Worm (Caenorhabditis elegans): ENCODE data around the gene ZC455.1.

ce11 chrV:12788451-12788850 lies 15.1 kb downstream of the ZC455.1 start, which contains the start of gene srbc-44:
- no peak for TF ChIP-seq unc-62 (GFP tag; optimal IDR thresholded peaks at IDR 0.05)
- no peak for TF ChIP-seq unc-39 (tag; optimal IDR thresholded peaks at IDR 0.05)
- TF ChIP-seq pqm-1 (tag; optimal IDR thresholded peaks at IDR 0.05) = no peak
- no peak for TF ChIP-seq snpc-4 (tag; optimal IDR thresholded peaks at IDR 0.05)
- no peak for TF ChIP-seq skn-1 (tag; optimal IDR thresholded peaks at IDR 0.05)
- TF ChIP-seq nfya-1 (tag; optimal IDR thresholded peaks at IDR 0.05; ENCODE audit: insufficient read depth) = no peak
- no peak for TF ChIP-seq hmg-11 (tag; optimal IDR thresholded peaks at IDR 0.05)
- TF ChIP-seq aly-2 (tag; optimal IDR thresholded peaks at IDR 0.05) = no peak
